Fruit fly (Drosophila melanogaster): ENCODE measurements around the gene Ent3.

Ent3 gene

DNA sequence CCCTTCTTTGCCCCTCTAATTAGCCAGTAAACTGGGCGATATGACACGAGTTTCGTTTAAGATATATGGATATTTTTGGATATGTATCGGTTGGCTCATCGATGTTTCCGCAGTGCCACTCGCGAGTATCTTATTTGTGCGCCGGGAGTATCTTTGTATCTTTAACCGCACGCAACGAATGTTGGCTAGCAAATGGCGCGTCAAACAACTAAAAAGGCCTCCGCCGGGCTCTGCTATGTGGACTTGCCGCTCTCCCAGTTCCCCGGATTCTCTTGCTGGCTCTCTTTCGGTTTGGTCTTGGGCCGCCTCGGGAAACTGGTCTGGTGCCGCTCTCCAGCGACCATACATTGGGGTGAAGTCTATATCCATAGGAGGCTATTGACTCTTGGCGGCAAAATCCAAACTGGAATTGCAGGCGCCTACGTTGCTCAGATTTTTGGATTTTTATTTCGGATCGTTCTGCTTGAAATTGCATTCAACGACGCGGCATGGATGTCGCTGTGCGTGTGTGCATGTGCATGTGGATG, 21.0 kb upstream of the Ent3 start (continued):
- TF ChIP-seq Sox15 (GFP tag; optimal IDR thresholded peaks at IDR 0.05) (no peak), Lpt (GFP tag; optimal IDR thresholded peaks at IDR 0.05) (peak; percentile 55), pdm3 (GFP tag; optimal IDR thresholded peaks at IDR 0.05) (no peak), vri (GFP tag; optimal IDR thresholded peaks at IDR 0.05) (peak; percentile 26), svp (GFP tag) (no peak), OdsH (GFP tag; optimal IDR thresholded peaks at IDR 0.05) (no peak), Blimp-1 (GFP tag; optimal IDR thresholded peaks at IDR 0.05) (no peak), Ets21C (GFP tag; optimal IDR thresholded peaks at IDR 0.05) (no peak), achi (GFP tag; optimal IDR thresholded peaks at IDR 0.05) (no peak), CG1621 (tag; optimal IDR thresholded peaks at IDR 0.05) (peak; percentile 87), esn (GFP tag; optimal IDR thresholded peaks at IDR 0.05) (no peak), spab (GFP tag; optimal IDR thresholded peaks at IDR 0.05) (no peak), CG8632 (GFP tag; optimal IDR thresholded peaks at IDR 0.05) (no peak), CG8319 (GFP tag; optimal IDR thresholded peaks at IDR 0.05) (no peak)

dm6 chr3L:12833354-12833753, 20.1 kb upstream of the Ent3 start:
- 0 out of 3 replicates have a peak, but pooled peaks have one; percentile 34 for TF ChIP-seq CG6163 (GFP tag; IDR thresholded peaks at IDR 0.05)
- TF ChIP-seq CG8632 (GFP tag; optimal IDR thresholded peaks at IDR 0.05), result no peak
- TF ChIP-seq CG10631 (GFP tag; optimal IDR thresholded peaks at IDR 0.05), result no peak
- TF ChIP-seq CG3919 (GFP tag; optimal IDR thresholded peaks at IDR 0.05), result no peak
- TF ChIP-seq achi (GFP tag; optimal IDR thresholded peaks at IDR 0.05), result no peak
- no peak for TF ChIP-seq CG6792 (GFP tag; optimal IDR thresholded peaks at IDR 0.05)
- TF ChIP-seq OdsH (GFP tag; optimal IDR thresholded peaks at IDR 0.05), result no peak
- no peak for TF ChIP-seq ss (GFP tag; optimal IDR thresholded peaks at IDR 0.05)
- peak; percentile 14 for TF ChIP-seq CG32006 (GFP tag; optimal IDR thresholded peaks at IDR 0.05)
- no peak for TF ChIP-seq Smox (GFP tag; optimal IDR thresholded peaks at IDR 0.05)
- no peak for TF ChIP-seq fd59A (GFP tag; optimal IDR thresholded peaks at IDR 0.05)
- peak; percentile 12 for TF ChIP-seq fkh (GFP tag; optimal IDR thresholded peaks at IDR 0.05)
- TF ChIP-seq acj6 (GFP tag; optimal IDR thresholded peaks at IDR 0.05), result no peak

DNA sequence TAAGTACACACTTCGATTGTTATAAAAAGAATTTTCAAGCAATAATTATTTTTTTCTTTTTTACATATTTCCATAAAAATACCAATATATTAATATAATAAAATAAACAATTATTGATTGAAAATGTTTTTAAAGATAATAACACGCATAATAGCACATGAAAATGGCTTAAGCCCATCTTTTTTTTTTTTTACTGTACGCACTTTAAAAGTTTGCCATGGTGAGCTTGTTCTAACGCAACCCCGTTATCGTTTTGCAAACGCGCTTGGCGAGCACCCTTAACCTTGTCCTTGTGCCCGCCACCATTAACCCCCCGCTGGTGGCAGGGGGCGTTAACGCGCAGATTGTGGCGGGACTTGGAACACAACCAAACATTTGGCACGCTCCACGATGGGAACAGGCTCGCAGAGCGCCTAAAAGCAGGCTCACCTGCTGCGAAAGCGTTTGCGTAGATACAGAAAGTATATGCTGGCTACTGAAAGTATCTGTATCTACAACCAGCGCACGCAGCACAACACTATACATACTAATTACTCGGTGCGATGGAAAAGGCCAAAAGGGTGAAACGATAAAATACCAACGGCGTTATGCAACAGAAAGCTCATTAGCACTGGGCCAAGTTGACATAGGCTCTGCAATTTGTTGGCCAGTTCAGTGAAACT, 19.5 kb upstream of the Ent3 start:
- peak in 1 of 2 experiments; percentile 9 for TF ChIP-seq salr (GFP tag; optimal IDR thresholded peaks at IDR 0.05)
- TF ChIP-seq spab (GFP tag; optimal IDR thresholded peaks at IDR 0.05), result no peak
- peak; percentile 45 for TF ChIP-seq svp (GFP tag)
- no peak for TF ChIP-seq Smox (GFP tag; optimal IDR thresholded peaks at IDR 0.05)
- peak; percentile 45 for TF ChIP-seq fkh (GFP tag; optimal IDR thresholded peaks at IDR 0.05)
- no peak for TF ChIP-seq pdm3 (GFP tag; optimal IDR thresholded peaks at IDR 0.05)
- peak; percentile 25 for TF ChIP-seq Eip78C (GFP tag)
- peak; percentile 73 for TF ChIP-seq vri (GFP tag; optimal IDR thresholded peaks at IDR 0.05)

DNA sequence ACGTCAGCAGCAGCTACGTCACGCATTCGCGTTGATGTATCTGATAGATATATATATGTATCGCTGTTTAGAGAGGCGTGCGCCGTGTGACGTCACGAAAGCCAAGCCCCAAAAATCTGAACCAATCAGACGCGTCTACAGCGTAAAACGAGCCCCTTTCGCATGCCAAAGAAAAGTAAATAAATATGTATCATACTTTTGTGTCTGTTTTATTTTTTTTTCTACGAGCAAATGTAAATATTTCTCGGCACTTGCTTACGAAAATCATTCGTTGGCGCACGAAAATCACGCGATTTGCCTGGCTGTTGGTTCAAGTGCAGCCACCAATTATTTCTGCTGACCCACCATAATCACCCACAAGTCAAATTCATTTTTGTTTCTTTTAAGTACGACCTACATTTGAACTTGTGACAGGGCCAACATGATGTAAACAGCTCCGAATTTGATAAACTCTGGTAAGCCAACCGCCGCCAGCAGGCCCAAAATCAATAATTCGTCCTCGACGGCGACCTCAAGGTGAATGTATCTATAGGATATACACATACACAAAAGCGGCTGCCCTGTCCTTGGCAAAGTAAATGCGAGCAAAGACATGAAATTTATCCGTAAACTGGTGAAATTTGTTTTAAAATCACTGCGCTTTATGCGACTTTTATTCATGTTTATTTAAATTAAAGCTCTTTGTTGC, 18.8 kb upstream of the Ent3 start:
- TF ChIP-seq svp (GFP tag) (peak; percentile 82), net (GFP tag; optimal IDR thresholded peaks at IDR 0.05) (no peak), CG11762 (GFP tag; optimal IDR thresholded peaks at IDR 0.05; ENCODE audit: insufficient read depth) (no peak), CG10669 (GFP tag; optimal IDR thresholded peaks at IDR 0.05) (no peak), cyc (GFP tag; optimal IDR thresholded peaks at IDR 0.05) (no peak), spab (GFP tag; optimal IDR thresholded peaks at IDR 0.05) (no peak), Hr38 (GFP tag; optimal IDR thresholded peaks at IDR 0.05) (no peak), CG9139 (GFP tag; optimal IDR thresholded peaks at IDR 0.05) (no peak), CG8119 (GFP tag; IDR thresholded peaks at IDR 0.05) (peak; percentile 20; the same call in 1 of the 3 replicates), CG16779 (tag; optimal IDR thresholded peaks at IDR 0.05) (no peak), CG6163 (GFP tag; IDR thresholded peaks at IDR 0.05) (0 out of 3 replicates have a peak, but pooled peaks have one; percentile 16), Smox (GFP tag; optimal IDR thresholded peaks at IDR 0.05) (no peak), Sox102F (GFP tag; optimal IDR thresholded peaks at IDR 0.05) (no peak), fkh (GFP tag; optimal IDR thresholded peaks at IDR 0.05) (peak; percentile 44), Eip78C (GFP tag) (peak; percentile 9), CG1621 (tag; optimal IDR thresholded peaks at IDR 0.05) (no peak), CG34406 (GFP tag; optimal IDR thresholded peaks at IDR 0.05) (no peak)
